Fruit fly (Drosophila melanogaster): ENCODE data around the gene CG17776.

The CG17776 gene

dm6 chrX:2170424-2170823 is 14.1 kb upstream of the CG17776 start:
- TF ChIP-seq CG17801 (GFP tag; optimal IDR thresholded peaks at IDR 0.05; ENCODE audit: partially characterized antibody) = no peak

dm6 chrX:2172420-2172827 is 12.1 kb upstream of the CG17776 start, which contains the start of gene ND-B14.5A:
Gene ND-B14.5A, plus strand, starts transcription at chrX:2172526.
- TF ChIP-seq CG17801 (GFP tag; optimal IDR thresholded peaks at IDR 0.05; ENCODE audit: partially characterized antibody) = peak; percentile 49

- TF ChIP-seq CG17801 (GFP tag; optimal IDR thresholded peaks at IDR 0.05; ENCODE audit: partially characterized antibody) = no peak
Measured at dm6 chrX:2175265-2175795, 9.2 kb upstream of the CG17776 start, which contains the start of gene Cyp4d14. Gene Cyp4d14, minus strand, starts transcription at chrX:2175315.

dm6 chrX:2175956-2176469 is 8.5 kb upstream of the CG17776 start, which contains the start of gene Cyp4d2:
Gene Cyp4d2, plus strand, starts transcription at chrX:2176006.
- no peak for TF ChIP-seq CG17801 (GFP tag; optimal IDR thresholded peaks at IDR 0.05; ENCODE audit: partially characterized antibody)

- TF ChIP-seq CG17801 (GFP tag; optimal IDR thresholded peaks at IDR 0.05; ENCODE audit: partially characterized antibody) = peak; percentile 31
Measured at dm6 chrX:2178802-2179201, 5.7 kb upstream of the CG17776 start, which contains the start of gene Cyp4ae1. Gene Cyp4ae1, plus strand, starts transcription at chrX:2179007.

- TF ChIP-seq CG17801 (GFP tag; optimal IDR thresholded peaks at IDR 0.05; ENCODE audit: partially characterized antibody) = no peak
Measured at dm6 chrX:2180750-2181261, 3.7 kb upstream of the CG17776 start, which contains the start of gene pn. Gene pn, plus strand, starts transcription at chrX:2181211.

dm6 chrX:2186555-2186954 is 2.0 kb downstream of the CG17776 start, which contains the start of gene CG17777:
Gene CG17777, plus strand, starts transcription at chrX:2186855.
- TF ChIP-seq CG17801 (GFP tag; optimal IDR thresholded peaks at IDR 0.05; ENCODE audit: partially characterized antibody) = no peak

- TF ChIP-seq CG17801 (GFP tag; optimal IDR thresholded peaks at IDR 0.05; ENCODE audit: partially characterized antibody) = no peak
Measured at dm6 chrX:2187520-2187919, 3.0 kb downstream of the CG17776 start, which contains the start of gene CG3457. Gene CG3457, plus strand, starts transcription at chrX:2187820.

- TF ChIP-seq CG17801 (GFP tag; optimal IDR thresholded peaks at IDR 0.05; ENCODE audit: partially characterized antibody) = no peak
Measured at dm6 chrX:2188888-2189287, 4.4 kb downstream of the CG17776 start, which contains the start of gene Mct1. Gene Mct1, plus strand, starts transcription at chrX:2189188.

dm6 chrX:2191896-2192295 is 7.4 kb downstream of the CG17776 start:
- TF ChIP-seq CG17801 (GFP tag; optimal IDR thresholded peaks at IDR 0.05; ENCODE audit: partially characterized antibody) = no peak

- no peak for TF ChIP-seq CG17801 (GFP tag; optimal IDR thresholded peaks at IDR 0.05; ENCODE audit: partially characterized antibody)
Measured at dm6 chrX:2193158-2193557, 8.6 kb downstream of the CG17776 start.

- TF ChIP-seq CG17801 (GFP tag; optimal IDR thresholded peaks at IDR 0.05; ENCODE audit: partially characterized antibody) = no peak
Measured at dm6 chrX:2193809-2194207, 9.3 kb downstream of the CG17776 start, which contains the start of gene CG14053. Gene CG14053, minus strand, starts transcription at chrX:2193909.

- peak; percentile 24 for TF ChIP-seq CG17801 (GFP tag; optimal IDR thresholded peaks at IDR 0.05; ENCODE audit: partially characterized antibody)
Measured at dm6 chrX:2194208-2195094, 9.9 kb downstream of the CG17776 start.

- TF ChIP-seq CG17801 (GFP tag; optimal IDR thresholded peaks at IDR 0.05; ENCODE audit: partially characterized antibody) = peak; percentile 87
Measured at dm6 chrX:2196086-2196732, 11.7 kb downstream of the CG17776 start.

All from ovary, adult (tissue).